Fruit fly (Drosophila melanogaster) Kc167 (cell line): ENCODE data around the gene CG5787.

Experiments used
- Myc ChIP-seq: fragments of >200 bp; optimal IDR thresholded peaks from 2 replicates; lab custom pipeline; 2017; ENCODE audit warnings: missing external identifiers
- h ChIP-seq: fragments of >200 bp; optimal IDR thresholded peaks from 3 replicates; lab custom pipeline; 2018; ENCODE audit warnings: missing external identifiers
- insv ChIP-seq: fragments of >200 bp; optimal IDR thresholded peaks from 3 replicates; lab custom pipeline; 2018; ENCODE audit warnings: missing external identifiers
- psq ChIP-seq: fragments of >200 bp; optimal IDR thresholded peaks from 2 replicates; lab custom pipeline; 2017; ENCODE audit warnings: missing external identifiers
- ttk ChIP-seq: sonication (Bioruptor generic); optimal IDR thresholded peaks from 2 replicates; lab custom pipeline; 2017; ENCODE audit warnings: missing external identifiers

- TF ChIP-seq ttk (no peak), h (lab: Kevin White, UChicago) (no peak), Myc (lab: Kevin White, UChicago) (no peak), psq (lab: Kevin White, UChicago) (no peak), insv (lab: Kevin White, UChicago) (no peak)
Measured at dm6 chr2L:12689281-12689765, 23.4 kb downstream of the CG5787 start.
